Fruit fly (Drosophila melanogaster): ENCODE data around the gene D19A.
A peak's percentile ranks its signal among the peaks of the same experiment; 100 is the strongest.

The D19A gene

dm6 chr3L:6142313-6142712 is 46.6 kb downstream of the D19A start, which contains the start of gene Cpr65Aw:
TSS of gene Cpr65Aw (minus strand) at chr3L:6142413.
- no peak for TF ChIP-seq Ptx1 (GFP tag; IDR thresholded peaks at IDR 0.05)
- TF ChIP-seq Jarid2 (GFP tag; optimal IDR thresholded peaks at IDR 0.05) = no peak
- no peak for TF ChIP-seq jing (GFP tag; optimal IDR thresholded peaks at IDR 0.05)
- no peak for TF ChIP-seq CG14860 (GFP tag; IDR thresholded peaks at IDR 0.05; ENCODE audit: partially characterized antibody)

dm6 chr3L:6141538-6141937 is 47.4 kb downstream of the D19A start:
- TF ChIP-seq vvl (GFP tag; IDR thresholded peaks at IDR 0.05) (peak; percentile 70; the same call in 1 of the 2 replicates), grau (tag; optimal IDR thresholded peaks at IDR 0.05) (no peak), Blimp-1 (GFP tag; optimal IDR thresholded peaks at IDR 0.05) (peak; percentile 17), sens (GFP tag) (peak; percentile 28), CG13894 (tag; optimal IDR thresholded peaks at IDR 0.05) (peak; percentile 78), chinmo (GFP tag; IDR thresholded peaks at IDR 0.05; ENCODE audit: partially characterized antibody) (peak; percentile 90), Pdp1 (GFP tag; optimal IDR thresholded peaks at IDR 0.05) (peak in 1 of 2 experiments; percentile 65), CG12769 (tag; optimal IDR thresholded peaks at IDR 0.05) (peak; percentile 64), BEAF-32 (GFP tag; optimal IDR thresholded peaks at IDR 0.05) (no peak), Gug (GFP tag; IDR thresholded peaks at IDR 0.05) (no peak), sd (tag; optimal IDR thresholded peaks at IDR 0.05) (peak; percentile 35), cwo (GFP tag; optimal IDR thresholded peaks at IDR 0.05) (peak; percentile 52), chm (GFP tag; IDR thresholded peaks at IDR 0.05) (no peak), fd3F (GFP tag; optimal IDR thresholded peaks at IDR 0.05) (no peak), abd-A (tag; optimal IDR thresholded peaks at IDR 0.05) (peak; percentile 81)

DNA sequence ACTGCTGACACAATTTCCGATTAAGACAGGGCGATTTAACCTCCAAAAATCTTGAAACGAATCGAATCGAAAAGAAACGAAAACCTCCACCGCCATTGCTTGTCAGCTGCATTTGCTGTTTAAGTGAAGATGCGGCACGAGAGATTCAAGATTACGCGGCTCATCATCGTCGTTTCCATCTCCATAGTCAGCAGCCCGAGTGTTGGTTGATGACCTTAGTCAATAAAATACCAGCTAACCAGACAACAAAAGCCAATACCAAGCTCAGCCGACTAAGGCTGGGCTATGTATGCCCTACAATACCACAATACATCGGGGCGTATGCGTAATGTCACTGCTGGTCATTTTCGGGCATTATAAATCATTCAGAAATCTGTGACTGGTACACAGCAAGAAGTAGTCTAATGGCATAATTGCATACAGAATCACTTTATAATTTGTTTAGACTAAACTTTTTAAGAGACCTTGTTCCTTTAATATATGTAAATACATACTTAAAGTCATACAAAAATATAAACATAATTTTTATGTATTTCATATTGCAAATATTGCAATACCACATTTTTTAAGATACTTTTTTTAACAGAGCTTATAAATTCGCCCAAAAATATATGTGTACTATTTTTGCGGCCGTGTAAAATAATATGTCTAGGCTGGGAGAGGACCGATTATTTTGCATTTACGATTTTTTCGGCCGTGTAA is 48.0 kb downstream of the D19A start:
- 0 out of 3 replicates have a peak, but pooled peaks have one; percentile 22 for TF ChIP-seq row (GFP tag; IDR thresholded peaks at IDR 0.05)
- TF ChIP-seq B-H1 (GFP tag; IDR thresholded peaks at IDR 0.05) = no peak
- no peak for TF ChIP-seq CG2889 (GFP tag; IDR thresholded peaks at IDR 0.05)
- TF ChIP-seq CG14050 (GFP tag; IDR thresholded peaks at IDR 0.05) = no peak; the same call in 2 of the 3 replicates
- TF ChIP-seq CG11085 (GFP tag; IDR thresholded peaks at IDR 0.05) = no peak
- no peak for TF ChIP-seq pita (GFP tag; optimal IDR thresholded peaks at IDR 0.05)
- TF ChIP-seq CG8388 (GFP tag; optimal IDR thresholded peaks at IDR 0.05) = no peak
- peak; percentile 17 for TF ChIP-seq CG12769 (tag; optimal IDR thresholded peaks at IDR 0.05)
- no peak for TF ChIP-seq Dll (GFP tag; IDR thresholded peaks at IDR 0.05; ENCODE audit: partially characterized antibody)
- TF ChIP-seq CG12942 (GFP tag; optimal IDR thresholded peaks at IDR 0.05) = no peak
- no peak for TF ChIP-seq CG12155 (GFP tag; optimal IDR thresholded peaks at IDR 0.05)
- TF ChIP-seq gcm2 (GFP tag; optimal IDR thresholded peaks at IDR 0.05) = no peak
- TF ChIP-seq CG12659 (GFP tag; optimal IDR thresholded peaks at IDR 0.05) = peak; percentile 4
- TF ChIP-seq sens (GFP tag) = no peak
- TF ChIP-seq unpg (GFP tag; optimal IDR thresholded peaks at IDR 0.05) = peak; percentile 0
- peak in 1 of 2 experiments; percentile 47 for TF ChIP-seq Hr51 (GFP tag; optimal IDR thresholded peaks at IDR 0.05)
- TF ChIP-seq Taf1 (GFP tag; IDR thresholded peaks at IDR 0.05) = no peak
- no peak for TF ChIP-seq CG18476 (GFP tag; optimal IDR thresholded peaks at IDR 0.05)
- TF ChIP-seq sens-2 (GFP tag; IDR thresholded peaks at IDR 0.05) = no peak
- TF ChIP-seq sna (GFP tag; IDR thresholded peaks at IDR 0.05; ENCODE audit: partially characterized antibody) = no peak
- TF ChIP-seq CG6689 (GFP tag; IDR thresholded peaks at IDR 0.05) = no peak
- TF ChIP-seq CG11695 (GFP tag; IDR thresholded peaks at IDR 0.05) = 0 out of 3 replicates have a peak, but pooled peaks have one; percentile 17
- no peak for TF ChIP-seq kni (GFP tag; optimal IDR thresholded peaks at IDR 0.05)
- no peak for TF ChIP-seq CG10959 (GFP tag; IDR thresholded peaks at IDR 0.05)
- no peak for TF ChIP-seq chn (GFP tag; optimal IDR thresholded peaks at IDR 0.05)
- no peak for TF ChIP-seq CG9215 (GFP tag; IDR thresholded peaks at IDR 0.05)
- TF ChIP-seq CG11696 (GFP tag; IDR thresholded peaks at IDR 0.05) = no peak
- TF ChIP-seq CG4328 (GFP tag; optimal IDR thresholded peaks at IDR 0.05) = no peak
- TF ChIP-seq gem (tag; optimal IDR thresholded peaks at IDR 0.05) = peak; percentile 52
